Fruit fly (Drosophila melanogaster) whole organism: ENCODE measurements around the gene CG33666.

Source experiments
- CG8478 ChIP-seq: fragments of >200 bp; optimal IDR thresholded peaks from 2 replicates; lab custom pipeline; 2018; ENCODE audit warnings: inconsistent platforms
- EcR ChIP-seq, 2 experiments: fragments of >200 bp; optimal IDR thresholded peaks; 2 replicates each; lab custom pipeline; 2017; ENCODE audit warnings: missing biosample characterization in 2 of 2, missing genetic modification characterization in 2 of 2, missing genetic modification reagents in 2 of 2
- pan ChIP-seq: fragments of >200 bp; optimal IDR thresholded peaks from 2 replicates; lab custom pipeline; 2017
- psq ChIP-seq: fragments of >200 bp; optimal IDR thresholded peaks from 2 replicates; lab custom pipeline; 2017
- usp ChIP-seq: fragments of >200 bp; optimal IDR thresholded peaks from 2 replicates; lab custom pipeline; 2017; ENCODE audit warnings: missing biosample characterization, missing genetic modification characterization, mixed read lengths

DNA sequence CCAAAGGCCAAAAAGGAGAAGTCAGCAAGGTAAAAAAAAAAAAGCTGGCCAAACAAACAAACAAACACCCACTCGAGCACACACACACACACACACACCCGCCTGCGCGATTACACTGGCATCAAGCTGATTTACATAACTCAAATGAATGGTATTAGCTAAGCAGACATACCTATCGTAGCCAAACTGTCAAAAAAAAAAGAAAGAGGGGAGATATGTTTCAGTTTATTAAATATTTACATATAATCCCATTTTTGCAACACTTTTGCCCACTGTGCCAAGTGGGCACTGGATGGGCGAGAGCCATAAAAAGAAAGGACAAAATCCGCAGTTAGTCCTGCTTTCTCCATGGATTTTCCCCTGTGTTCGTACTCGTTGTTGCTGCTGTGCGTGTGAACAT, 37.3 kb downstream of the CG33666 start:
- TF ChIP-seq EcR (GFP tag; optimal IDR thresholded peaks at IDR 0.05; lab: Kevin White, UChicago) (no peak), pan (lab: Kevin White, UChicago) (no peak), psq (lab: Kevin White, UChicago) (no peak), usp (GFP tag; lab: Kevin White, UChicago) (no peak), CG8478 (lab: Kevin White, UChicago) (no peak)
